Worm (Caenorhabditis elegans): ENCODE data around the gene F49C12.12.
"Not testable (repeated sequence)": the region's sequence is repeated elsewhere in the genome, so short reads cannot be mapped to it uniquely, and the experiment has no call there.

- not testable (repeated sequence) for TF ChIP-seq nhr-11, elt-2 (tag; optimal IDR thresholded peaks at IDR 0.05)
Observed at ce11 chrIV:9286305-9286704, 34.6 kb downstream of the F49C12.12 start, which contains the start of gene nhr-267.

All from whole organism, late embryonic.